Worm (Caenorhabditis elegans) whole organism, L4 larva: ENCODE data around the gene cee-1.

Experiments used
- F49E8.2 ChIP-seq: sonication (generic microtip); optimal IDR thresholded peaks from 2 replicates; lab custom pipeline; 2016; ENCODE audit warnings: missing compliant biosample characterization, mild to moderate bottlenecking, missing genetic modification characterization, borderline replicate concordance
- Y75B8A.6 ChIP-seq: fragments of 200-800 bp; sonication (Bioruptor generic); IDR thresholded peaks from 2 replicates; pipeline ENCODE4 v1.3.6; 2022; ENCODE audit warnings: missing genetic modification reagents, missing genetic modification characterization, missing compliant biosample characterization
- ces-1 ChIP-seq: fragments of 150-350 bp; sonication (generic microtip); optimal IDR thresholded peaks from 4 replicates; lab custom pipeline; 2014; ENCODE audit warnings: missing biosample characterization, missing genetic modification reagents, missing genetic modification characterization
- lin-13 ChIP-seq: fragments of 150-350 bp; optimal IDR thresholded peaks from 2 replicates; lab custom pipeline; 2014; ENCODE audit warnings: missing biosample characterization, missing genetic modification reagents, missing genetic modification characterization
- nhr-76 ChIP-seq: fragments of 150-350 bp; optimal IDR thresholded peaks from 2 replicates; lab custom pipeline; 2014; ENCODE audit warnings: missing biosample characterization, missing genetic modification characterization
- pqm-1 ChIP-seq: sonication (generic microtip); optimal IDR thresholded peaks from 2 replicates; lab custom pipeline; 2017; ENCODE audit warnings: missing biosample characterization, missing genetic modification characterization
- unc-39 ChIP-seq: sonication (generic microtip); optimal IDR thresholded peaks from 2 replicates; lab custom pipeline; 2017; ENCODE audit warnings: missing biosample characterization, missing genetic modification characterization

DNA sequence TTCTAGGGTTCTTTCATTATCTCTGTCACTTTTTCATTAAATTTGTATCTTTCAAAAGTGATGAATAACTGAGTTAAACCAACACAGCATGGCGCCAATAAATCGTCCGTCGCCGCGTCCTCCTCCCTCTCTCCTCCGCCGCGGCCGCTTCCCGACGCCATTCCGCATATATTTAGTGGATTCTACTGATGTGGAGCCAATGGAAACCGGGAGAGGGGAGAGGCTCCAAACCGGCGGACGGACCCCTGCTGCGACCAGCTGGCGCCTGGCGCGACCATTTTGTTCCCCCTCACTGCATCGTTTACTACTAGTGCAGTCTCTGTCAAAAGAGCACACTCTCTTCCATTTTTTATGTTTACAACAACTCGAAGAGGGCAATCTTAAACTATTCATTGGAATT lies 38.7 kb downstream of the cee-1 start:
- TF ChIP-seq unc-39 (tag; lab: Kevin White, UChicago) (no peak), ces-1 (GFP tag; lab: Kevin White, UChicago) (no peak), lin-13 (GFP tag; lab: Kevin White, UChicago) (no peak), F49E8.2 (tag; lab: Kevin White, UChicago) (no peak), nhr-76 (tag; lab: Kevin White, UChicago) (no peak), pqm-1 (tag; lab: Kevin White, UChicago) (no peak), Y75B8A.6 (no peak)
